Fruit fly (Drosophila melanogaster) whole organism, embryonic: Measurements from ENCODE around the gene Pgant8.
A peak's percentile ranks its signal among the peaks of the same experiment; 100 is the strongest.

Source experiments
- Ada2b ChIP-seq: fragments of 200-800 bp; sonication (Bioruptor generic); IDR thresholded peaks from 2 replicates; pipeline ENCODE4 v1.3.6; 2022; ENCODE audit warnings: missing biosample characterization, missing genetic modification characterization
- Atf6 ChIP-seq: fragments of 200-800 bp; sonication (Bioruptor generic); IDR thresholded peaks from 2 replicates; pipeline ENCODE4 v1.3.6; 2022; ENCODE audit warnings: missing biosample characterization, missing genetic modification characterization
- Awh ChIP-seq: fragments of 200-800 bp; sonication (Bioruptor generic); IDR thresholded peaks from 2 replicates; pipeline ENCODE4, ENCODE4 v1.3.6; 2022; ENCODE audit warnings: missing biosample characterization, missing genetic modification characterization
- Bdp1 ChIP-seq: fragments of 200-800 bp; sonication (Bioruptor generic); optimal IDR thresholded peaks from 3 replicates; lab custom pipeline; 2016; ENCODE audit warnings: missing biosample characterization, missing genetic modification characterization
- Bgb ChIP-seq: fragments of 200-800 bp; sonication (Bioruptor generic); IDR thresholded peaks from 2 replicates; pipeline ENCODE4 v1.3.6; 2022; ENCODE audit warnings: missing biosample characterization, missing genetic modification characterization; ENCODE audit not compliant: partially characterized antibody
- Bteb2 ChIP-seq: fragments of 200-800 bp; sonication (Bioruptor generic); optimal IDR thresholded peaks from 2 replicates; lab custom pipeline; 2016; ENCODE audit warnings: missing biosample characterization, missing genetic modification characterization
- CG11560 ChIP-seq: fragments of 200-800 bp; sonication (Bioruptor generic); IDR thresholded peaks from 3 replicates; pipeline ENCODE4 v1.3.6; 2022; ENCODE audit warnings: missing biosample characterization, missing genetic modification characterization
- CG12769 ChIP-seq: fragments of 200-800 bp; sonication (Bioruptor generic); optimal IDR thresholded peaks from 2 replicates; lab custom pipeline; 2019; ENCODE audit warnings: missing biosample characterization, mild to moderate bottlenecking, missing genetic modification characterization, moderate library complexity
- CG13775 ChIP-seq: fragments of 200-800 bp; sonication (Bioruptor generic); optimal IDR thresholded peaks from 3 replicates; lab custom pipeline; 2017; ENCODE audit warnings: missing biosample characterization, mild to moderate bottlenecking, missing genetic modification characterization
- CG13894 ChIP-seq: fragments of 200-800 bp; sonication (Bioruptor generic); optimal IDR thresholded peaks from 3 replicates; lab custom pipeline; 2018; ENCODE audit warnings: missing biosample characterization, mild to moderate bottlenecking, missing genetic modification characterization, moderate library complexity
- CG14667 ChIP-seq: fragments of 200-800 bp; sonication (Bioruptor generic); IDR thresholded peaks from 2 replicates; pipeline ENCODE4 v1.3.6; 2022; ENCODE audit warnings: missing biosample characterization, missing genetic modification characterization
- CG2199 ChIP-seq: fragments of 200-800 bp; sonication (Bioruptor generic); IDR thresholded peaks from 3 replicates; pipeline ENCODE4 v1.3.6; 2022; ENCODE audit warnings: missing biosample characterization, missing genetic modification characterization
- CG33213 ChIP-seq: fragments of 200-800 bp; sonication (Bioruptor generic); optimal IDR thresholded peaks from 3 replicates; lab custom pipeline; 2016; ENCODE audit warnings: missing biosample characterization, missing genetic modification characterization
- CG33557 ChIP-seq: fragments of 200-800 bp; sonication (Bioruptor generic); optimal IDR thresholded peaks from 2 replicates; lab custom pipeline; 2019; ENCODE audit warnings: missing biosample characterization, mild to moderate bottlenecking, missing genetic modification characterization, moderate library complexity
- CG3726 ChIP-seq: fragments of 200-800 bp; sonication (Bioruptor generic); IDR thresholded peaks from 3 replicates; pipeline ENCODE4, ENCODE4 v1.3.6; 2022; ENCODE audit warnings: missing biosample characterization, missing genetic modification characterization
- CG4820 ChIP-seq: fragments of 200-800 bp; sonication (Bioruptor generic); optimal IDR thresholded peaks from 3 replicates; lab custom pipeline; 2016; ENCODE audit warnings: missing biosample characterization, missing genetic modification characterization
- CG7745 ChIP-seq: fragments of 200-800 bp; sonication (Bioruptor generic); optimal IDR thresholded peaks from 2 replicates; lab custom pipeline; 2018; ENCODE audit warnings: missing biosample characterization, mild to moderate bottlenecking, missing genetic modification characterization, moderate library complexity
- CG7786 ChIP-seq: fragments of 200-800 bp; sonication (Bioruptor generic); optimal IDR thresholded peaks from 2 replicates; lab custom pipeline; 2016; ENCODE audit warnings: missing biosample characterization, missing genetic modification characterization
- CG7963 ChIP-seq: fragments of 200-800 bp; sonication (Bioruptor generic); IDR thresholded peaks from 3 replicates; pipeline ENCODE4 v1.3.6; 2022; ENCODE audit warnings: missing biosample characterization, missing genetic modification characterization; ENCODE audit not compliant: partially characterized antibody
- CoRest ChIP-seq: fragments of 200-800 bp; sonication (Bioruptor generic); optimal IDR thresholded peaks from 3 replicates; lab custom pipeline; 2018; ENCODE audit warnings: missing biosample characterization, mild to moderate bottlenecking, missing genetic modification characterization, moderate library complexity
- Dp ChIP-seq: fragments of 200-800 bp; sonication (Bioruptor generic); optimal IDR thresholded peaks from 2 replicates; lab custom pipeline; 2018; ENCODE audit warnings: missing biosample characterization, mild to moderate bottlenecking, missing genetic modification characterization, moderate library complexity
- ERR ChIP-seq: fragments of 200-800 bp; sonication (Bioruptor generic); optimal IDR thresholded peaks from 2 replicates; lab custom pipeline; 2016; ENCODE audit warnings: missing biosample characterization, missing genetic modification characterization
- GATAe ChIP-seq: fragments of 200-800 bp; sonication (Bioruptor generic); conservative IDR thresholded peaks from 2 replicates; pipeline ENCODE4 v1.3.6; 2022; ENCODE audit warnings: missing biosample characterization, missing genetic modification characterization
- HLH54F ChIP-seq: fragments of 200-800 bp; sonication (Bioruptor generic); optimal IDR thresholded peaks from 3 replicates; lab custom pipeline; 2016; ENCODE audit warnings: missing biosample characterization, missing genetic modification characterization
- MBD-R2 ChIP-seq: fragments of 200-800 bp; sonication (Bioruptor generic); IDR thresholded peaks from 2 replicates; pipeline ENCODE4 v1.3.6; 2022; ENCODE audit warnings: missing biosample characterization, missing genetic modification characterization
- NC2α ChIP-seq: fragments of 200-800 bp; sonication (Bioruptor generic); optimal IDR thresholded peaks from 2 replicates; lab custom pipeline; 2016; ENCODE audit warnings: missing biosample characterization, missing genetic modification characterization
- Neu2 ChIP-seq: fragments of 200-800 bp; sonication (Bioruptor generic); optimal IDR thresholded peaks from 3 replicates; lab custom pipeline; 2016; ENCODE audit warnings: missing biosample characterization, missing genetic modification characterization, borderline replicate concordance
- Poxn ChIP-seq: fragments of 200-800 bp; sonication (Bioruptor generic); IDR thresholded peaks from 2 replicates; pipeline ENCODE4 v1.3.6; 2022; ENCODE audit warnings: missing biosample characterization, missing genetic modification characterization
- Sin3A ChIP-seq: fragments of >200 bp; optimal IDR thresholded peaks from 2 replicates; lab custom pipeline; 2018
- abd-A ChIP-seq: fragments of 200-800 bp; sonication (Bioruptor generic); optimal IDR thresholded peaks from 3 replicates; lab custom pipeline; 2019; ENCODE audit warnings: missing biosample characterization, mild to moderate bottlenecking, missing genetic modification characterization, moderate library complexity
- ato ChIP-seq: fragments of 200-800 bp; sonication (Bioruptor generic); IDR thresholded peaks from 2 replicates; pipeline ENCODE4 v1.3.6; 2022; ENCODE audit warnings: missing biosample characterization, missing genetic modification characterization; ENCODE audit not compliant: partially characterized antibody
- bcd ChIP-seq: fragments of 200-800 bp; sonication (Bioruptor generic); optimal IDR thresholded peaks from 2 replicates; lab custom pipeline; 2017; ENCODE audit warnings: missing biosample characterization, mild to moderate bottlenecking, missing genetic modification characterization
- bigmax ChIP-seq: fragments of 200-800 bp; sonication (Bioruptor generic); optimal IDR thresholded peaks from 2 replicates; lab custom pipeline; 2018; ENCODE audit warnings: missing biosample characterization, mild to moderate bottlenecking, missing genetic modification characterization
- cad ChIP-seq: fragments of >200 bp; optimal IDR thresholded peaks from 2 replicates; lab custom pipeline; 2017; ENCODE audit warnings: missing biosample characterization, missing genetic modification characterization
- chinmo ChIP-seq: fragments of 200-800 bp; sonication (Bioruptor generic); IDR thresholded peaks from 4 replicates; pipeline ENCODE4 v1.3.6; 2022; ENCODE audit warnings: missing biosample characterization, missing genetic modification characterization; ENCODE audit not compliant: partially characterized antibody
- ci ChIP-seq: fragments of 200-800 bp; sonication (Bioruptor generic); IDR thresholded peaks from 3 replicates; pipeline ENCODE4 v1.3.6; 2022; ENCODE audit warnings: missing biosample characterization, missing genetic modification characterization
- crol ChIP-seq: fragments of 200-800 bp; sonication (Bioruptor generic); IDR thresholded peaks from 2 replicates; pipeline ENCODE4 v1.3.6; 2022; ENCODE audit warnings: missing biosample characterization, missing genetic modification characterization
- fd102C ChIP-seq: fragments of 200-800 bp; sonication (Bioruptor generic); optimal IDR thresholded peaks from 2 replicates; lab custom pipeline; 2018; ENCODE audit warnings: missing biosample characterization, mild to moderate bottlenecking, missing genetic modification characterization, moderate library complexity
- gce ChIP-seq: fragments of 200-800 bp; sonication (Bioruptor generic); IDR thresholded peaks from 3 replicates; pipeline ENCODE4 v1.3.6; 2022; ENCODE audit warnings: missing biosample characterization, missing genetic modification characterization
- gcm ChIP-seq: fragments of 200-800 bp; sonication (Bioruptor generic); optimal IDR thresholded peaks from 2 replicates; lab custom pipeline; 2019; ENCODE audit warnings: missing biosample characterization, mild to moderate bottlenecking, missing genetic modification characterization, moderate library complexity
- kni ChIP-seq: fragments of 200-800 bp; sonication (Bioruptor generic); optimal IDR thresholded peaks from 3 replicates; lab custom pipeline; 2017; ENCODE audit warnings: mild to moderate bottlenecking, missing biosample characterization, missing genetic modification reagents, missing genetic modification characterization
- lab ChIP-seq: fragments of 200-800 bp; sonication (Bioruptor generic); optimal IDR thresholded peaks from 3 replicates; lab custom pipeline; 2017; ENCODE audit warnings: missing biosample characterization, missing genetic modification characterization, mild to moderate bottlenecking, moderate library complexity, missing genetic modification reagents
- luna ChIP-seq: fragments of 200-800 bp; sonication (Bioruptor generic); optimal IDR thresholded peaks from 2 replicates; lab custom pipeline; 2016; ENCODE audit warnings: missing biosample characterization, missing genetic modification characterization
- oc ChIP-seq: fragments of 200-800 bp; sonication (Bioruptor generic); optimal IDR thresholded peaks from 2 replicates; lab custom pipeline; 2018; ENCODE audit warnings: missing biosample characterization, mild to moderate bottlenecking, missing genetic modification characterization, moderate library complexity
- otp ChIP-seq: fragments of 200-800 bp; sonication (Bioruptor generic); IDR thresholded peaks from 3 replicates; pipeline ENCODE4, ENCODE4 v1.3.6; 2022; ENCODE audit warnings: missing biosample characterization, missing genetic modification characterization
- toy ChIP-seq: fragments of 200-800 bp; sonication (Bioruptor generic); IDR thresholded peaks from 2 replicates; pipeline ENCODE4 v1.3.6; 2022; ENCODE audit warnings: missing biosample characterization, missing genetic modification characterization
- vvl ChIP-seq: fragments of 200-800 bp; sonication (Bioruptor generic); IDR thresholded peaks from 2 replicates; pipeline ENCODE4 v1.3.6; 2022; ENCODE audit warnings: missing biosample characterization, missing genetic modification characterization
- yki ChIP-seq: fragments of >200 bp; optimal IDR thresholded peaks from 3 replicates; lab custom pipeline; 2018

Pgant8 gene

dm6 chr3L:15700338-15700966 lies 16.8 kb downstream of the Pgant8 start (continued):
- TF ChIP-seq Bdp1, result no peak
- peak; percentile 77 for TF ChIP-seq fd102C (GFP tag; lab: Kevin White, UChicago)
- no peak for TF ChIP-seq luna (GFP tag; lab: Kevin White, UChicago)
- TF ChIP-seq CG7786, result no peak
- no peak for TF ChIP-seq CG14667 (GFP tag; lab: Robert Waterston, UW)
- TF ChIP-seq Bgb (GFP tag; lab: Robert Waterston, UW), result no peak
- TF ChIP-seq CG13775 (GFP tag; lab: Kevin White, UChicago), result peak; percentile 76
- TF ChIP-seq CoRest (tag; lab: Kevin White, UChicago), result peak; percentile 60
- TF ChIP-seq CG13894, result no peak
- TF ChIP-seq CG11560, result no peak
- no peak for TF ChIP-seq lab (GFP tag; lab: Kevin White, UChicago)
- no peak for TF ChIP-seq CG4820 (GFP tag; lab: Kevin White, UChicago)
- TF ChIP-seq Bteb2 (GFP tag; lab: Kevin White, UChicago), result no peak
- TF ChIP-seq GATAe (GFP tag; lab: Robert Waterston, UW), result no peak
- peak; percentile 56 for TF ChIP-seq gcm (GFP tag; lab: Kevin White, UChicago)
- TF ChIP-seq Neu2 (GFP tag; lab: Kevin White, UChicago), result peak; percentile 59
- no peak for TF ChIP-seq ERR (GFP tag; lab: Kevin White, UChicago)

DNA sequence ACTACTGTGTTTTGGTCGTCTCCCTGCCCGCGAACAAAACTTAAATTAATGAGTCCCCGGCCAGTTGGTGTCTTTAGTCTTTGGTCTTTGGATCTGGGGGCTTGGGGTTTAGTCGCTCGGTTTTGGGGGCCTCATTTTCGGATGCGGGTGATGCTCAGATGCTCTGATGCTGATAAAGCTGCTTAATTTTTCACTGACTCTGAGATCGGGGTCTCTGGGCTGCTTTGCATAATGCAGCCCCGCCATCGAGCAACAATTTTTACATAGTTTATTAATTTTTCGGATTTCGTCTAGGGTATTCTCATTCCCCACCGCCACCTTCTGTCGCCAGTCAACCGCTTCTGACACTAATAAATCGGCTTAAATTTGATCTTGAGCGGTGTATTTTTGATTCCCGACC lies 18.5 kb downstream of the Pgant8 start:
- peak; percentile 60; the same call in 1 of the 2 replicates for TF ChIP-seq Awh (GFP tag; lab: Robert Waterston, UW)
- TF ChIP-seq otp (GFP tag; lab: Robert Waterston, UW), result no peak
- TF ChIP-seq vvl (GFP tag; lab: Robert Waterston, UW), result peak; percentile 66
- peak; percentile 1 for TF ChIP-seq CG12769 (tag; lab: Kevin White, UChicago)
- TF ChIP-seq CG7745, result peak; percentile 86
- peak; percentile 94 for TF ChIP-seq oc (tag; lab: Kevin White, UChicago)
- peak; percentile 28; the same call in 1 of the 2 replicates for TF ChIP-seq crol (GFP tag; lab: Robert Waterston, UW)
- TF ChIP-seq bigmax (GFP tag; lab: Kevin White, UChicago), result no peak
- no peak for TF ChIP-seq CG33557 (GFP tag; lab: Kevin White, UChicago)
- peak; percentile 19 for TF ChIP-seq abd-A
- 0 out of 4 replicates have a peak, but pooled peaks have one; percentile 51 for TF ChIP-seq chinmo (GFP tag; lab: Robert Waterston, UW)
- peak; percentile 18 for TF ChIP-seq kni
- TF ChIP-seq Dp (GFP tag; lab: Kevin White, UChicago), result no peak
- TF ChIP-seq Ada2b (GFP tag; lab: Robert Waterston, UW), result no peak

- peak; percentile 17; the same call in 1 of the 3 replicates for TF ChIP-seq CG2199 (GFP tag; lab: Robert Waterston, UW)
- no peak for TF ChIP-seq CG7963
- peak; percentile 90 for TF ChIP-seq cad
- 0 out of 3 replicates have a peak, but pooled peaks have one; percentile 23 for TF ChIP-seq ci (GFP tag; lab: Robert Waterston, UW)
- TF ChIP-seq NC2α (GFP tag; lab: Kevin White, UChicago), result no peak
- no peak for TF ChIP-seq Sin3A (lab: Kevin White, UChicago)
- TF ChIP-seq Ada2b (GFP tag; lab: Robert Waterston, UW), result no peak
- no peak for TF ChIP-seq ato (GFP tag; lab: Robert Waterston, UW)
- no peak for TF ChIP-seq Atf6
- TF ChIP-seq Poxn (GFP tag; lab: Robert Waterston, UW), result no peak
- no peak for TF ChIP-seq yki (lab: Kevin White, UChicago)
- TF ChIP-seq bcd (GFP tag; lab: Kevin White, UChicago), result no peak
- TF ChIP-seq MBD-R2 (GFP tag; lab: Robert Waterston, UW), result no peak
- TF ChIP-seq HLH54F (GFP tag; lab: Kevin White, UChicago), result no peak
- TF ChIP-seq CG3726, result no peak
- no peak for TF ChIP-seq CG33213 (GFP tag; lab: Kevin White, UChicago)
- no peak for TF ChIP-seq gce (GFP tag; lab: Robert Waterston, UW)
- no peak for TF ChIP-seq toy (GFP tag; lab: Robert Waterston, UW)
Observed at dm6 chr3L:15703330-15704119, 19.9 kb downstream of the Pgant8 start.
